Worm (Caenorhabditis elegans) whole organism, early embryonic: Measurements from ENCODE around the gene sec-61.A.
A peak's percentile ranks its signal among the peaks of the same experiment; 100 is the strongest.

ENCODE experiments used
- B0310.2 ChIP-seq: sonication (generic microtip); optimal IDR thresholded peaks from 2 replicates; lab custom pipeline; 2016; ENCODE audit warnings: mild to moderate bottlenecking, missing genetic modification characterization, missing compliant biosample characterization
- F13C5.2 ChIP-seq: sonication (generic microtip); optimal IDR thresholded peaks from 2 replicates; lab custom pipeline; 2017; ENCODE audit warnings: mild to moderate bottlenecking, missing genetic modification characterization, inconsistent platforms, missing compliant biosample characterization
- aly-1 ChIP-seq: sonication (generic microtip); optimal IDR thresholded peaks from 2 replicates; lab custom pipeline; 2016; ENCODE audit warnings: missing genetic modification characterization, missing compliant biosample characterization
- ama-1 ChIP-seq: fragments of 150-350 bp; optimal IDR thresholded peaks from 2 replicates; lab custom pipeline; 2014
- ceh-13 ChIP-seq: fragments of 200-800 bp; sonication (Bioruptor generic); optimal IDR thresholded peaks from 2 replicates; lab custom pipeline; 2018; ENCODE audit warnings: mild to moderate bottlenecking, missing genetic modification characterization, missing compliant biosample characterization
- ceh-36 ChIP-seq: sonication (generic microtip); optimal IDR thresholded peaks from 2 replicates; lab custom pipeline; 2016; ENCODE audit warnings: missing genetic modification characterization, inconsistent platforms, missing compliant biosample characterization
- ets-7 ChIP-seq: sonication (generic microtip); optimal IDR thresholded peaks from 2 replicates; lab custom pipeline; 2016; ENCODE audit warnings: missing genotype, missing genetic modification characterization, missing compliant biosample characterization
- flt-1 ChIP-seq: fragments of 200-800 bp; sonication (Bioruptor generic); IDR thresholded peaks from 2 replicates; pipeline ENCODE4 v1.3.6; 2022; ENCODE audit warnings: missing genetic modification characterization, missing compliant biosample characterization
- hmbx-1 ChIP-seq: sonication (generic microtip); optimal IDR thresholded peaks from 2 replicates; lab custom pipeline; 2016; ENCODE audit warnings: mild to moderate bottlenecking, missing genetic modification characterization, missing compliant biosample characterization
- hmg-4 ChIP-seq: fragments of 200-800 bp; sonication (Bioruptor generic); optimal IDR thresholded peaks from 2 replicates; lab custom pipeline; 2018; ENCODE audit warnings: mild to moderate bottlenecking, missing genetic modification characterization, missing compliant biosample characterization
- hnd-1 ChIP-seq: sonication (generic microtip); optimal IDR thresholded peaks from 2 replicates; lab custom pipeline; 2016; ENCODE audit warnings: missing genetic modification characterization, missing compliant biosample characterization
- pes-1 ChIP-seq: fragments of 200-800 bp; sonication (Bioruptor generic); IDR thresholded peaks from 2 replicates; pipeline ENCODE4 v1.3.6; 2022; ENCODE audit warnings: missing genetic modification reagents, missing genetic modification characterization, missing compliant biosample characterization
- scrt-1 ChIP-seq: fragments of 200-800 bp; sonication (Bioruptor generic); IDR thresholded peaks from 2 replicates; pipeline ENCODE4 v1.3.6; 2022; ENCODE audit warnings: missing genetic modification characterization, missing compliant biosample characterization
- sea-1 ChIP-seq: fragments of 200-800 bp; sonication (Bioruptor generic); conservative IDR thresholded peaks from 2 replicates; pipeline ENCODE4 v1.3.6; 2022; ENCODE audit warnings: missing genetic modification characterization, missing compliant biosample characterization
- tbx-11 ChIP-seq: fragments of 200-800 bp; sonication (Bioruptor generic); IDR thresholded peaks from 2 replicates; pipeline ENCODE4 v1.3.6; 2022; ENCODE audit warnings: missing genetic modification characterization, missing compliant biosample characterization
- tbx-37 ChIP-seq: fragments of 200-800 bp; sonication (Bioruptor generic); conservative IDR thresholded peaks from 2 replicates; pipeline ENCODE4 v1.3.6; 2022; ENCODE audit warnings: missing genetic modification reagents, missing genetic modification characterization, missing compliant biosample characterization
- tra-4 ChIP-seq: sonication (generic microtip); optimal IDR thresholded peaks from 2 replicates; lab custom pipeline; 2017; ENCODE audit warnings: missing genetic modification characterization, missing compliant biosample characterization

Gene sec-61.A

DNA sequence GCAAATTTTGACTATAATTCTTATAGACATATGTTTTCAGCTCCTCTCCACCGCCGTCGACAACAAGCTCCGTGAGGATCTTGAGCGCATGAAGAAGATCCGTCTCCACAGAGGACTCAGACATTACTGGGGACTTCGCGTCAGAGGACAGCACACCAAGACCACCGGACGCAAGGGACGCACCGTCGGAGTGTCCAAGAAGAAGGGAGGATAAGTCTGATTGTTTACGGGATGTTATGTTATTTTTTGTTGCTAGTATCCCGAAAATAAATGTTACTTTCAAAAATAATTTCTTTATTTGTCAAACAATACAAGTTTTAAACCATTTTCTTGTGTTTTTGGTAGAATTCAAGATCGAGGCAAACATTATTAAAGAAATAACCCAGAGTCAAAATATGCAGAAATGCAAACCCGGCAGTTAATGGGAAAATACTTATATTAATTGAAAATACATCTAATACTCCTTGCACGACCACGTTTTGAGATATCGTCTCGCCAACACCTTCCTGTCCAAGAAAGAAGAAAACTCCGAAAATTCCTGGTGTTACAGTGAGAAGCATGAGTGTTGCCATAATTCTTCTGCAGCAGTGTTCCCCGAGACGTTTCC lies 1.2 kb upstream of the sec-61.A start:
- TF ChIP-seq hmbx-1 (tag; lab: Kevin White, UChicago) (no peak), sea-1 (no peak), aly-1 (tag; lab: Kevin White, UChicago) (no peak), ceh-13 (GFP tag; lab: Kevin White, UChicago) (no peak), tbx-11 (no peak), ets-7 (no peak)

ce11 chrIV:14825379-14825778 lies 315 bp upstream of the sec-61.A start, which contains the start of gene rps-18:
Gene rps-18, plus strand, starts transcription at chrIV:14825679.
- no peak for TF ChIP-seq hnd-1 (tag; lab: Kevin White, UChicago)
- no peak for TF ChIP-seq ceh-36
- TF ChIP-seq hmg-4 (GFP tag; lab: Kevin White, UChicago), result no peak
- TF ChIP-seq tbx-37, result no peak

- no peak for TF ChIP-seq tbx-37
- TF ChIP-seq flt-1 (GFP tag; lab: Robert Waterston, UW), result no peak
- no peak for TF ChIP-seq ets-7
- no peak for TF ChIP-seq sea-1
- TF ChIP-seq pes-1 (GFP tag; lab: Robert Waterston, UW), result no peak
- TF ChIP-seq aly-1 (tag; lab: Kevin White, UChicago), result no peak
- TF ChIP-seq ceh-36, result no peak
- TF ChIP-seq hmg-4 (GFP tag; lab: Kevin White, UChicago), result no peak
- TF ChIP-seq hnd-1 (tag; lab: Kevin White, UChicago), result no peak
- TF ChIP-seq F13C5.2 (tag; lab: Kevin White, UChicago), result no peak
- no peak for TF ChIP-seq tbx-11
- no peak for TF ChIP-seq ceh-13 (GFP tag; lab: Kevin White, UChicago)
- TF ChIP-seq hmbx-1 (tag; lab: Kevin White, UChicago), result no peak
- no peak for TF ChIP-seq scrt-1 (GFP tag; lab: Robert Waterston, UW)
- TF ChIP-seq ama-1, result no peak
- no peak for TF ChIP-seq tra-4 (tag; lab: Kevin White, UChicago)
- no peak for TF ChIP-seq B0310.2 (tag; lab: Kevin White, UChicago)
Observed at ce11 chrIV:14824201-14824600, 863 bp downstream of the sec-61.A start.

ce11 chrIV:14822267-14822666 lies 2.8 kb downstream of the sec-61.A start:
- no peak for TF ChIP-seq sea-1
- TF ChIP-seq ama-1, result peak; percentile 38

- TF ChIP-seq ama-1 (no peak), F13C5.2 (tag; lab: Kevin White, UChicago) (no peak), B0310.2 (tag; lab: Kevin White, UChicago) (no peak), sea-1 (no peak), ceh-36 (no peak), tbx-37 (no peak), hmbx-1 (tag; lab: Kevin White, UChicago) (no peak), scrt-1 (GFP tag; lab: Robert Waterston, UW) (no peak), ets-7 (no peak), ceh-13 (GFP tag; lab: Kevin White, UChicago) (no peak), flt-1 (GFP tag; lab: Robert Waterston, UW) (no peak), hnd-1 (tag; lab: Kevin White, UChicago) (no peak), aly-1 (tag; lab: Kevin White, UChicago) (no peak), hmg-4 (GFP tag; lab: Kevin White, UChicago) (no peak), tra-4 (tag; lab: Kevin White, UChicago) (no peak), tbx-11 (no peak), pes-1 (GFP tag; lab: Robert Waterston, UW) (no peak)
Observed at ce11 chrIV:14816288-14816687, 8.8 kb downstream of the sec-61.A start, which contains the start of gene Y57G11C.46. Gene Y57G11C.46, minus strand, starts transcription at chrIV:14816388.

DNA sequence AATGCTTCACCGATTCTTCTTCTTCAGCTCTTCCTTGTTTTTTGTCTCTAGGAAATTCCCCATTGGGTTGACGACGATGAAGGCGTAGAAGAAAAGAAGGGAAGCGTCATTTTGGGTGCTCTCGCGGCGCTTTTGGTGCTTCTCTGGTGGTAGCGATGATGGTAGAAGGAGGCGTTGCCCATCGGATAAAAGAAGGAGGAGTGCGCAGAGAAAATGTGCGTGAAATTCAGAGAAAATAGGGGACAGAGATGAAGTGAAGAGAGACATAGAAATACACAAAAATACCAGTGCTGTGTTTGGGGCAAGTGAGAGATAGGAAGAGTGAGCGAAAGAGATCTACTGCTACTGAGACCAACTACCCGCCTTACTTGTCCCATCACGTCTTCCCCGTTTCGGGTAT lies 18.2 kb downstream of the sec-61.A start, which contains the start of gene oig-5:
TSS of gene oig-5 (plus strand) at position 301 of the 400 bp plus-strand sequence.
- TF ChIP-seq scrt-1 (GFP tag; lab: Robert Waterston, UW), result no peak
- no peak for TF ChIP-seq ceh-13 (GFP tag; lab: Kevin White, UChicago)
- no peak for TF ChIP-seq tbx-37
- TF ChIP-seq hmg-4 (GFP tag; lab: Kevin White, UChicago), result no peak
- TF ChIP-seq hnd-1 (tag; lab: Kevin White, UChicago), result no peak
- no peak for TF ChIP-seq ceh-36
- TF ChIP-seq B0310.2 (tag; lab: Kevin White, UChicago), result no peak
- no peak for TF ChIP-seq hmbx-1 (tag; lab: Kevin White, UChicago)
- no peak for TF ChIP-seq ama-1
- TF ChIP-seq flt-1 (GFP tag; lab: Robert Waterston, UW), result no peak
- TF ChIP-seq ets-7, result no peak
- TF ChIP-seq tra-4 (tag; lab: Kevin White, UChicago), result no peak
- TF ChIP-seq F13C5.2 (tag; lab: Kevin White, UChicago), result no peak
- no peak for TF ChIP-seq tbx-11
- TF ChIP-seq sea-1, result no peak
- TF ChIP-seq pes-1 (GFP tag; lab: Robert Waterston, UW), result no peak
- no peak for TF ChIP-seq aly-1 (tag; lab: Kevin White, UChicago)

DNA sequence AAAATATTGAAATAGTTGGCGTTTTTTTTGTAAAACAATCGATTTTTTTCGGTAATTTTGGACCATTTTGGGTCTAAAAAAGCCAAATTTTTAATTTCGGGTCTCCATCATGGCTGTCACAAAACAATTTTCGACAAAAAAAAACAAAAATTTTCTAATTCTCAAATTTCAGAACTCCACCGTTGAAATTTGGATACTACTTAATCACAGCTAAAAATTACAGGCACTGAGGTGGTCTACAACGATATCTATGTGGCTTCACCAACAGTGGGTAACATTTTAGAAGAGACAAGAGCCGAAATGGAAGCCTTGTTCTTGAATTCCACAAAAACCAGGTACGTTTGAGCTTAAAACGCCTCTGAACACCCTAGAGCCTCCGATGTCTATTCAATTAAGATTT lies 22.7 kb downstream of the sec-61.A start, which contains the start of gene Y57G11C.1142:
TSS of gene Y57G11C.1142 (plus strand) at position 301 of the 400 bp plus-strand sequence.
- TF ChIP-seq ama-1 (no peak), hmg-4 (GFP tag; lab: Kevin White, UChicago) (no peak), scrt-1 (GFP tag; lab: Robert Waterston, UW) (no peak), B0310.2 (tag; lab: Kevin White, UChicago) (no peak), aly-1 (tag; lab: Kevin White, UChicago) (no peak), hmbx-1 (tag; lab: Kevin White, UChicago) (no peak), ets-7 (no peak)

- TF ChIP-seq ceh-36, result no peak
- no peak for TF ChIP-seq hmg-4 (GFP tag; lab: Kevin White, UChicago)
- no peak for TF ChIP-seq ama-1
- no peak for TF ChIP-seq flt-1 (GFP tag; lab: Robert Waterston, UW)
- TF ChIP-seq pes-1 (GFP tag; lab: Robert Waterston, UW), result no peak
- TF ChIP-seq F13C5.2 (tag; lab: Kevin White, UChicago), result no peak
- no peak for TF ChIP-seq scrt-1 (GFP tag; lab: Robert Waterston, UW)
- no peak for TF ChIP-seq B0310.2 (tag; lab: Kevin White, UChicago)
- no peak for TF ChIP-seq hmbx-1 (tag; lab: Kevin White, UChicago)
- TF ChIP-seq ceh-13 (GFP tag; lab: Kevin White, UChicago), result no peak
- TF ChIP-seq ets-7, result no peak
- no peak for TF ChIP-seq aly-1 (tag; lab: Kevin White, UChicago)
- no peak for TF ChIP-seq tra-4 (tag; lab: Kevin White, UChicago)
- TF ChIP-seq tbx-37, result no peak
Observed at ce11 chrIV:14800931-14801330, 24.1 kb downstream of the sec-61.A start.
